Worm (Caenorhabditis elegans) whole organism, L1 larva: ENCODE measurements around the gene fbxa-120.

Experiments
- ces-1 ChIP-seq: fragments of 150-350 bp; optimal IDR thresholded peaks from 2 replicates; lab custom pipeline; 2014; ENCODE audit warnings: missing biosample characterization, missing genetic modification reagents, missing genetic modification characterization
- fkh-10 ChIP-seq: sonication (generic microtip); optimal IDR thresholded peaks from 2 replicates; lab custom pipeline; 2017; ENCODE audit warnings: missing biosample characterization, missing genetic modification reagents, missing genetic modification characterization
- lin-14 ChIP-seq: fragments of 200-800 bp; sonication (Bioruptor generic); optimal IDR thresholded peaks from 2 replicates; lab custom pipeline; 2018; ENCODE audit warnings: mild to moderate bottlenecking, missing genetic modification characterization, moderate library complexity, missing compliant biosample characterization
- nhr-85 ChIP-seq: sonication (generic microtip); peaks from one replicate; lab custom pipeline; 2016; ENCODE audit warnings: missing genetic modification characterization, inconsistent platforms, missing compliant biosample characterization

The fbxa-120 gene

ce11 chrX:17352098-17352497, 49.6 kb downstream of the fbxa-120 start:
- TF ChIP-seq ces-1 (GFP tag; lab: Kevin White, UChicago) (peak; percentile 13), lin-14 (peak; percentile 50), fkh-10 (peak; percentile 94), nhr-85 (tag; lab: Kevin White, UChicago) (no peak)
